Worm (Caenorhabditis elegans): Measurements from ENCODE around the gene lgc-47.

The lgc-47 gene

DNA sequence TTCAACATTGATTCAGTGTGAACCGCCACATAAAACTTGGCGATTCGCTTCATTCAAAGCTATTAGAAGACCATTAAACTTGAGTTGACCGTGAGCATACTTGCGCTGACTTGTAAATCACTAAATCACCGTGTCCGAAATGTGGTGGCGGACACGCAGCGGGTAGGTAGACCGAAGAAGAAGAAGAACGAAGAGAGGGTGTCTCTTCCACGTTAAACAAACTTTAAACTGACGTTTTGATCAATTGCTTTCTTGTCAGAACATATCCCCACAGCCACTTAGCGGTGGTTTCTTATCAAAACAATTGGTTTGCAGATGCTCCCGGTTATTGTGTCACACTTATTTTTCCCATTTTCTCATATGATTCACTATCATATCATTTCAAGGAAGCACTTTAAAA is 36.1 kb upstream of the lgc-47 start:
- no peak for TF ChIP-seq blmp-1 (tag; optimal IDR thresholded peaks at IDR 0.05)
- TF ChIP-seq M03D4.4 (tag; optimal IDR thresholded peaks at IDR 0.05) = no peak
- peak; percentile 69 for TF ChIP-seq unc-62 (GFP tag; optimal IDR thresholded peaks at IDR 0.05)
- TF ChIP-seq lsy-2 (tag; optimal IDR thresholded peaks at IDR 0.05) = no peak
- TF ChIP-seq hlh-1 (tag; optimal IDR thresholded peaks at IDR 0.05) = peak; percentile 59

DNA sequence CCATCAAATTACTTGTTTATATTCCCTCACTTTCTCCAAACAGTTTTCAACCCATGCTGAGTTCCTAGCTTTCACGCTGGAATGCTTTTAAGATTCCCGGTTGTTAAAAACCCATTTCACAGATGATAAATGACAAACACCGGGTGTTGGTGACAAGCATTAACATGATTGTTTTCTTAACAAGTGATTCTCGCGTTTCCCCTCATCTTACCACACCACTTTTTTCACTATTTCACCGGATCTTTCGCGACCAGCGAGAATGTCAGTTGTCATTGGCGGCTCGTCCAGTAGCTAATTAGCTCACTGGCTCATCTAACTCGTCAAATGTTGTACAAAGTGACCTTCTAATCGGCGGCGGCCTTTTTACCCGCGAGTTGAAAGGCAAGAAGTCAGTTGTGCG is 34.6 kb upstream of the lgc-47 start:
- no peak for TF ChIP-seq blmp-1 (tag; optimal IDR thresholded peaks at IDR 0.05)
- peak; percentile 47 for TF ChIP-seq unc-62 (GFP tag; optimal IDR thresholded peaks at IDR 0.05)
- TF ChIP-seq hlh-1 (tag; optimal IDR thresholded peaks at IDR 0.05) = peak; percentile 88
- peak; percentile 6 for TF ChIP-seq unc-120 (tag; optimal IDR thresholded peaks at IDR 0.05; ENCODE audit: poor library complexity, severe bottlenecking)

DNA sequence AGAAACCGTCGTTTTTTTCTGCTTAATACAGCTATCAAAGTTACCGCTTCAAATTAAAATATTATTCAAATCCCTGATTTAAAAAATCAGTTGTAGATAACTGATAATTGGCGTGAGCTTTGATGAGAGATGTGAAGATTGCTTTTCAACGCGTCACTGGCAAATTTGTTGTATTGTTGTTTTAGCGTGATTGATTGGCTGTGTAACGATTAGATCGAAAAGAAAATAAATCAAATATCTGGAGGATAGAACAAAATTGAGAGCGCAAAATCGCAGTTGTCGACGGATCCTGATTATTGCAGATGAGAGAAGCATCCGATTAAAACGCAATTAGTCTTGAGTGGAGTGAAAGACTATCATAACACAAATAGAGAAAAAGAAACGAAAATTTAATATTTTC is 33.4 kb upstream of the lgc-47 start:
- TF ChIP-seq unc-39 (tag; optimal IDR thresholded peaks at IDR 0.05) (no peak), mab-5 (tag; optimal IDR thresholded peaks at IDR 0.05) (peak; percentile 50), unc-62 (GFP tag; optimal IDR thresholded peaks at IDR 0.05) (peak; percentile 80), unc-120 (tag; optimal IDR thresholded peaks at IDR 0.05; ENCODE audit: poor library complexity, severe bottlenecking) (no peak), cnd-1 (tag; optimal IDR thresholded peaks at IDR 0.05) (no peak), snpc-4 (tag; optimal IDR thresholded peaks at IDR 0.05) (no peak), M03D4.4 (tag; optimal IDR thresholded peaks at IDR 0.05) (no peak)

DNA sequence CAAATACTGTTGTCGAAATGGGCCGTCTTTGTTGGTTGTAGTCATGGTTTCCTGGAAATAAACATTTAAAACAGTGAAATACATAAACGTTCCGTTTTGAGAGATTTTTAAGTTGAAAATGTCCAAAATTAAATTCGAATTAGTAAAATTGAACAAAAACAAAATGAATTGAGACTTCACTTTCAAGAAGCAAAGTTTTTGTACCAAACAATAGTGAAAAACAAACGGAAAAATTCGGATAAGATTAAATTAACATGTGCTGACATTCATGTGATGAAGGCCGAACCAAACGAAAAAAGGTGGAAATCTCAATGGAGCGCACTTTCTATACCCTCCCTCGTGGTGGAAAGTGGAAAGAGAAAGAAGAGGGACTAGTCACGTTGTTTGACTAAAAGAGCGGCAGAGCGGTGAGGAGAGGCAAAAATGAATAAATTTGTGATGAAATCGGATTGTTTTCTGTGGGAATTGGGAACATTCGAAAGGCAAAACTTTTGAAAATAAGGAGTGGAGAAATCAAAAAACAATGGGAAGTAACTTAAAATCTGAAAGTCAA is 30.6 kb upstream of the lgc-47 start, which contains the start of gene ipla-2:
TSS of gene ipla-2 (minus strand) at position 51 of the 553 bp plus-strand sequence.
- TF ChIP-seq ztf-11 (tag; optimal IDR thresholded peaks at IDR 0.05) (no peak), pha-4 (tag; optimal IDR thresholded peaks at IDR 0.05) (no peak), sem-2 (GFP tag; optimal IDR thresholded peaks at IDR 0.05) (no peak), tbx-8 (GFP tag; optimal IDR thresholded peaks at IDR 0.05) (no peak), lin-32 (GFP tag; optimal IDR thresholded peaks at IDR 0.05) (no peak), ceh-83 (GFP tag; optimal IDR thresholded peaks at IDR 0.05) (no peak), ceh-39 (tag; optimal IDR thresholded peaks at IDR 0.05) (no peak), sptf-1 (tag; optimal IDR thresholded peaks at IDR 0.05) (no peak), mep-1 (tag; optimal IDR thresholded peaks at IDR 0.05) (peak; percentile 24), mab-5 (tag; optimal IDR thresholded peaks at IDR 0.05) (no peak), mls-2 (tag; optimal IDR thresholded peaks at IDR 0.05) (no peak), cnd-1 (tag; optimal IDR thresholded peaks at IDR 0.05) (no peak), hlh-1 (tag; optimal IDR thresholded peaks at IDR 0.05) (peak; percentile 16), nhr-12 (tag; optimal IDR thresholded peaks at IDR 0.05) (no peak), ces-1 (GFP tag; optimal IDR thresholded peaks at IDR 0.05) (peak; percentile 58), flh-1 (GFP tag; optimal IDR thresholded peaks at IDR 0.05) (no peak), ceh-43 (GFP tag; optimal IDR thresholded peaks at IDR 0.05) (no peak), nhr-28 (tag; optimal IDR thresholded peaks at IDR 0.05) (no peak), unc-120 (tag; optimal IDR thresholded peaks at IDR 0.05; ENCODE audit: poor library complexity, severe bottlenecking) (peak; percentile 7), unc-62 (GFP tag; optimal IDR thresholded peaks at IDR 0.05) (peak; percentile 44), bed-3 (GFP tag; optimal IDR thresholded peaks at IDR 0.05) (no peak), nhr-76 (tag; optimal IDR thresholded peaks at IDR 0.05) (no peak), ham-2 (GFP tag; optimal IDR thresholded peaks at IDR 0.05) (no peak), nhr-2 (tag; optimal IDR thresholded peaks at IDR 0.05) (no peak), nhr-237 (tag; optimal IDR thresholded peaks at IDR 0.05) (no peak), blmp-1 (tag; optimal IDR thresholded peaks at IDR 0.05) (no peak), snpc-4 (tag; optimal IDR thresholded peaks at IDR 0.05) (no peak), drap-1 (GFP tag; optimal IDR thresholded peaks at IDR 0.05) (no peak), unc-39 (tag; optimal IDR thresholded peaks at IDR 0.05) (no peak), lsy-2 (tag; optimal IDR thresholded peaks at IDR 0.05) (no peak)

DNA sequence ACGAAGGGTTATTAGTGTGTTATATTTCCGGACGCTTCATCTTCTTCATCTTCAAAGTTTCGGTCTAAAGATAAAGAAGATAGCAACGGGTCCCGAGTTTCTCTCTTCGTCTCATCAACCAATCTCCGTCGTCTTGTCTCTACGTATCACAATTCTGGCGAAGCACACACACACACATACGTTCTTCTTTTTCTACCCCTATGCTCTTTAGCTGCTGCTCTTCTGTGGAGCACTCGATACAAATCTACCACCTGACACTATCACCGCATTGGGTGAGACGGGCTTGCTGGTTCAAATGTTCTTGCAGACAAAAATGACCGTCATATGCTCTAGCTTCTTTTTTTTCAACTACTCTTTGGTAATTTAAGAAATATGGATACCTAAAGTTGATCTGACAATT is 24.9 kb upstream of the lgc-47 start:
- TF ChIP-seq hlh-1 (tag; optimal IDR thresholded peaks at IDR 0.05) = peak; percentile 92
- TF ChIP-seq nhr-76 (tag; optimal IDR thresholded peaks at IDR 0.05) = no peak
- no peak for TF ChIP-seq ceh-39 (tag; optimal IDR thresholded peaks at IDR 0.05)
- TF ChIP-seq unc-120 (tag; optimal IDR thresholded peaks at IDR 0.05; ENCODE audit: poor library complexity, severe bottlenecking) = peak; percentile 84
- no peak for TF ChIP-seq nhr-2 (tag; optimal IDR thresholded peaks at IDR 0.05)
- peak; percentile 9 for TF ChIP-seq unc-62 (GFP tag; optimal IDR thresholded peaks at IDR 0.05)
- no peak for TF ChIP-seq nhr-237 (tag; optimal IDR thresholded peaks at IDR 0.05)

All from whole organism, mixed stage, embryonic.